Worm (Caenorhabditis elegans) whole organism, young adult: ENCODE results near the gene clec-123.

ENCODE experiments used
- F23B12.7 ChIP-seq: sonication (generic microtip); optimal IDR thresholded peaks from 2 replicates; lab custom pipeline; 2017; ENCODE audit warnings: missing genetic modification characterization, mild to moderate bottlenecking, missing compliant biosample characterization, antibody characterized with exemption, moderate library complexity; ENCODE audit not compliant: insufficient read depth
- F55B11.4 ChIP-seq: sonication (generic microtip); optimal IDR thresholded peaks from 2 replicates; lab custom pipeline; 2016; ENCODE audit warnings: missing compliant biosample characterization, missing genetic modification characterization, borderline replicate concordance; ENCODE audit not compliant: insufficient read depth
- F57A8.1 ChIP-seq: fragments of 200-800 bp; sonication (Bioruptor generic); optimal IDR thresholded peaks from 2 replicates; lab custom pipeline; 2018; ENCODE audit warnings: mild to moderate bottlenecking, missing genetic modification characterization, moderate library complexity, missing compliant biosample characterization
- T07F8.4 ChIP-seq: sonication (generic microtip); optimal IDR thresholded peaks from 2 replicates; lab custom pipeline; 2016; ENCODE audit warnings: mild to moderate bottlenecking, missing genetic modification characterization, moderate library complexity, missing compliant biosample characterization
- T26A5.8 ChIP-seq: sonication (generic microtip); optimal IDR thresholded peaks from 2 replicates; lab custom pipeline; 2016; ENCODE audit warnings: missing genetic modification characterization, missing compliant biosample characterization
- Y67H2A.10 ChIP-seq: fragments of 200-800 bp; sonication (Bioruptor generic); conservative IDR thresholded peaks from 2 replicates; pipeline ENCODE4 v1.3.6; 2022; ENCODE audit warnings: missing genetic modification reagents, missing genetic modification characterization, missing compliant biosample characterization
- Y79H2A.3 ChIP-seq: fragments of 200-800 bp; sonication (Bioruptor generic); conservative IDR thresholded peaks from 2 replicates; pipeline ENCODE4 v1.3.6; 2022; ENCODE audit warnings: missing genetic modification reagents, missing genetic modification characterization, missing compliant biosample characterization
- atf-7 ChIP-seq: sonication (generic microtip); optimal IDR thresholded peaks from 2 replicates; lab custom pipeline; 2017; ENCODE audit warnings: mild to moderate bottlenecking, missing genetic modification characterization, missing compliant biosample characterization
- attf-3 ChIP-seq: fragments of 200-800 bp; sonication (Bioruptor generic); conservative IDR thresholded peaks from 2 replicates; pipeline ENCODE4 v1.3.6; 2022; ENCODE audit warnings: missing genetic modification reagents, missing genetic modification characterization, missing compliant biosample characterization
- attf-6 ChIP-seq: fragments of 200-800 bp; sonication (Bioruptor generic); IDR thresholded peaks from 2 replicates; pipeline ENCODE4 v1.3.6; 2022; ENCODE audit warnings: missing genetic modification reagents, missing genetic modification characterization, missing compliant biosample characterization
- cebp-1 ChIP-seq, 2 experiments: fragments of 200-800 bp in 1 of 2; sonication (Bioruptor generic) in 1 of 2; sonication (generic microtip) in 1 of 2; IDR thresholded peaks in 1 of 2; optimal IDR thresholded peaks in 1 of 2; 2 replicates each; pipeline versions ENCODE4 v1.3.6 to Lab custom; 2017 to 2022; ENCODE audit warnings: missing compliant biosample characterization in 2 of 2, missing genetic modification characterization in 2 of 2, mild to moderate bottlenecking in 1 of 2, missing genetic modification reagents in 1 of 2, moderate library complexity in 1 of 2
- ceh-40 ChIP-seq: fragments of 200-800 bp; sonication (Bioruptor generic); IDR thresholded peaks from 2 replicates; pipeline ENCODE4 v1.3.6; 2022; ENCODE audit warnings: missing genetic modification characterization, missing compliant biosample characterization
- dox-1 ChIP-seq: fragments of 200-800 bp; sonication (Bioruptor generic); IDR thresholded peaks from 2 replicates; pipeline ENCODE4 v1.3.6; 2022; ENCODE audit warnings: missing genetic modification reagents, missing genetic modification characterization, missing compliant biosample characterization
- ets-4 ChIP-seq: fragments of 200-800 bp; sonication (Bioruptor generic); optimal IDR thresholded peaks from 2 replicates; lab custom pipeline; 2018; ENCODE audit warnings: mild to moderate bottlenecking, missing genetic modification characterization, missing compliant biosample characterization
- gei-17 ChIP-seq: fragments of 200-800 bp; sonication (Bioruptor generic); optimal IDR thresholded peaks from 2 replicates; lab custom pipeline; 2018; ENCODE audit warnings: mild to moderate bottlenecking, missing genetic modification characterization, missing compliant biosample characterization
- him-1 ChIP-seq: sonication (generic microtip); optimal IDR thresholded peaks from 2 replicates; lab custom pipeline; 2016; ENCODE audit warnings: missing genotype, missing genetic modification reagents, missing genetic modification characterization, missing compliant biosample characterization
- hrde-1 ChIP-seq: sonication (generic microtip); optimal IDR thresholded peaks from 2 replicates; lab custom pipeline; 2016; ENCODE audit warnings: missing genetic modification characterization, mild to moderate bottlenecking, missing compliant biosample characterization, moderate library complexity, missing genotype, missing genetic modification reagents, borderline replicate concordance
- let-607 ChIP-seq, 2 experiments: fragments of 200-800 bp in 1 of 2; sonication (Bioruptor generic) in 1 of 2; sonication (generic microtip) in 1 of 2; optimal IDR thresholded peaks; 2 replicates each; lab custom pipeline; 2016 to 2018; ENCODE audit warnings: mild to moderate bottlenecking in 2 of 2, missing compliant biosample characterization in 2 of 2, missing genetic modification characterization in 2 of 2, moderate library complexity in 2 of 2, missing genotype in 1 of 2
- lin-35 ChIP-seq, 3 experiments: fragments of 150-350 bp in 2 of 3; sonication (generic microtip) in 1 of 3; optimal IDR thresholded peaks; 2 replicates each; lab custom pipeline; 2014 to 2018; ENCODE audit warnings: missing biosample characterization in 3 of 3, missing genetic modification characterization in 3 of 3, missing genetic modification reagents in 3 of 3
- lsl-1 ChIP-seq: fragments of 200-800 bp; sonication (Bioruptor generic); optimal IDR thresholded peaks from 2 replicates; lab custom pipeline; 2018; ENCODE audit warnings: mild to moderate bottlenecking, missing genetic modification characterization, moderate library complexity, missing compliant biosample characterization
- lsy-27 ChIP-seq: sonication (generic microtip); optimal IDR thresholded peaks from 2 replicates; lab custom pipeline; 2017; ENCODE audit warnings: missing genetic modification characterization, mild to moderate bottlenecking, missing compliant biosample characterization, antibody characterized with exemption, missing genotype, borderline replicate concordance; ENCODE audit not compliant: insufficient read depth
- madf-10 ChIP-seq: sonication (generic microtip); optimal IDR thresholded peaks from 2 replicates; lab custom pipeline; 2016; ENCODE audit warnings: mild to moderate bottlenecking, missing genetic modification characterization, missing compliant biosample characterization
- madf-6 ChIP-seq: fragments of 200-800 bp; sonication (Bioruptor generic); IDR thresholded peaks from 2 replicates; pipeline ENCODE4 v1.3.6; 2022; ENCODE audit warnings: missing genetic modification reagents, missing genetic modification characterization, missing compliant biosample characterization
- mcd-1 ChIP-seq: fragments of 200-800 bp; sonication (Bioruptor generic); IDR thresholded peaks from 2 replicates; pipeline ENCODE4 v1.3.6; 2022; ENCODE audit warnings: missing genetic modification reagents, missing genetic modification characterization, missing compliant biosample characterization
- mxl-1 ChIP-seq: sonication (generic microtip); optimal IDR thresholded peaks from 2 replicates; lab custom pipeline; 2016; ENCODE audit warnings: missing genetic modification characterization, missing compliant biosample characterization
- nfya-1 ChIP-seq: sonication (generic microtip); optimal IDR thresholded peaks from 2 replicates; lab custom pipeline; 2017; ENCODE audit warnings: antibody characterized with exemption, missing compliant biosample characterization, missing genetic modification characterization, borderline replicate concordance; ENCODE audit not compliant: insufficient read depth
- nhr-120 ChIP-seq: fragments of 200-800 bp; sonication (Bioruptor generic); IDR thresholded peaks from 2 replicates; pipeline ENCODE4 v1.3.6; 2022; ENCODE audit warnings: missing genetic modification characterization, missing compliant biosample characterization
- nhr-179 ChIP-seq: sonication (generic microtip); optimal IDR thresholded peaks from 2 replicates; lab custom pipeline; 2016; ENCODE audit warnings: mild to moderate bottlenecking, missing genetic modification characterization, missing compliant biosample characterization
- pha-4 ChIP-seq: fragments of 150-350 bp; sonication (generic microtip); optimal IDR thresholded peaks from 2 replicates; lab custom pipeline; 2014; ENCODE audit warnings: missing biosample characterization, missing genetic modification reagents, missing genetic modification characterization
- rcor-1 ChIP-seq: fragments of 200-800 bp; sonication (Bioruptor generic); IDR thresholded peaks from 2 replicates; pipeline ENCODE4 v1.3.6; 2022; ENCODE audit warnings: missing genetic modification reagents, missing genetic modification characterization, missing compliant biosample characterization
- rpc-1 ChIP-seq, 2 experiments: fragments of 150-350 bp in 1 of 2; sonication (generic microtip) in 1 of 2; optimal IDR thresholded peaks; 2 replicates each; lab custom pipeline; 2014 to 2018; ENCODE audit warnings: missing biosample characterization in 1 of 2, missing genetic modification characterization in 1 of 2, missing genetic modification reagents in 1 of 2, missing genotype in 1 of 2
- sea-2 ChIP-seq: fragments of 200-800 bp; sonication (Bioruptor generic); IDR thresholded peaks from 2 replicates; pipeline ENCODE4 v1.3.6; 2022; ENCODE audit warnings: missing genetic modification characterization, missing compliant biosample characterization
- snpc-1.1 ChIP-seq: sonication (generic microtip); optimal IDR thresholded peaks from 2 replicates; lab custom pipeline; 2017; ENCODE audit warnings: missing genetic modification characterization, mild to moderate bottlenecking, missing compliant biosample characterization, antibody characterized with exemption, moderate library complexity, missing genotype, missing genetic modification reagents; ENCODE audit not compliant: insufficient read depth
- snpc-1.3 ChIP-seq: sonication (generic microtip); optimal IDR thresholded peaks from 2 replicates; lab custom pipeline; 2017; ENCODE audit warnings: missing genetic modification characterization, mild to moderate bottlenecking, missing compliant biosample characterization, antibody characterized with exemption, moderate library complexity, missing genotype, missing genetic modification reagents; ENCODE audit not compliant: insufficient read depth
- snpc-4 ChIP-seq, 5 experiments: fragments of 150-350 bp in 1 of 5; sonication (generic microtip) in 4 of 5; optimal IDR thresholded peaks; 2 replicates each; lab custom pipeline; 2014 to 2018; ENCODE audit warnings: missing genetic modification characterization in 5 of 5, missing biosample characterization in 3 of 5, antibody characterized with exemption in 2 of 5, mild to moderate bottlenecking in 2 of 5, missing compliant biosample characterization in 2 of 5, missing genotype in 2 of 5, moderate library complexity in 2 of 5, missing genetic modification reagents in 1 of 5
- tbp1 ChIP-seq: fragments of 200-800 bp; sonication (Bioruptor generic); optimal IDR thresholded peaks from 2 replicates; lab custom pipeline; 2018; ENCODE audit warnings: mild to moderate bottlenecking, missing genetic modification characterization, missing compliant biosample characterization
- unc-130 ChIP-seq: sonication (generic microtip); optimal IDR thresholded peaks from 2 replicates; lab custom pipeline; 2016; ENCODE audit warnings: missing genetic modification reagents, missing genetic modification characterization, missing compliant biosample characterization
- zim-3 ChIP-seq: sonication (generic microtip); optimal IDR thresholded peaks from 2 replicates; lab custom pipeline; 2017; ENCODE audit warnings: mild to moderate bottlenecking, missing genetic modification characterization, moderate library complexity, missing compliant biosample characterization
- ztf-26 ChIP-seq: sonication (generic microtip); optimal IDR thresholded peaks from 2 replicates; lab custom pipeline; 2017; ENCODE audit warnings: missing genetic modification characterization, missing compliant biosample characterization
- ztf-28 ChIP-seq: fragments of 200-800 bp; sonication (Bioruptor generic); IDR thresholded peaks from 2 replicates; pipeline ENCODE4 v1.3.6; 2022; ENCODE audit warnings: missing genetic modification reagents, missing genetic modification characterization, missing compliant biosample characterization

Gene clec-123

ce11 chrII:3070182-3070581 lies 43.9 kb upstream of the clec-123 start:
- no peak for TF ChIP-seq ztf-28 (GFP tag; lab: Robert Waterston, UW)
- no peak for TF ChIP-seq snpc-1.3 (tag; lab: Kevin White, UChicago)
- TF ChIP-seq rcor-1 (GFP tag; lab: Robert Waterston, UW), result no peak
- no peak for TF ChIP-seq F55B11.4 (tag; lab: Kevin White, UChicago)
- no peak for TF ChIP-seq lsy-27 (tag; lab: Kevin White, UChicago)
- no peak for TF ChIP-seq lsl-1 (GFP tag; lab: Kevin White, UChicago)

- TF ChIP-seq ets-4 (GFP tag; lab: Kevin White, UChicago) (no peak), mcd-1 (GFP tag; lab: Robert Waterston, UW) (no peak), let-607 (tag; optimal IDR thresholded peaks at IDR 0.05; lab: Kevin White, UChicago) (peak; percentile 78 to 92)
Measured at ce11 chrII:3071012-3071749, 42.9 kb upstream of the clec-123 start, which contains the start of gene Y25C1A.7. Gene Y25C1A.7, minus strand, starts transcription at chrII:3071062.

- TF ChIP-seq madf-6, result peak; percentile 88
- TF ChIP-seq F55B11.4 (tag; lab: Kevin White, UChicago), result no peak
- peak; percentile 15 for TF ChIP-seq mxl-1 (tag; lab: Kevin White, UChicago)
- TF ChIP-seq Y79H2A.3 (GFP tag; lab: Robert Waterston, UW), result no peak
- no peak for TF ChIP-seq T26A5.8 (tag; lab: Kevin White, UChicago)
- no peak for TF ChIP-seq unc-130 (GFP tag; lab: Kevin White, UChicago)
- TF ChIP-seq F57A8.1 (GFP tag; lab: Kevin White, UChicago), result no peak
- TF ChIP-seq T07F8.4 (tag; lab: Kevin White, UChicago), result no peak
- no peak for TF ChIP-seq attf-3 (GFP tag; lab: Robert Waterston, UW)
- TF ChIP-seq gei-17 (GFP tag; lab: Kevin White, UChicago), result peak; percentile 74
- TF ChIP-seq snpc-4 (GFP tag; optimal IDR thresholded peaks at IDR 0.05; lab: Kevin White, UChicago), result peak; percentile 63
- peak in 3 of 4 experiments; percentile 71 to 73 (median 73) for TF ChIP-seq snpc-4 (tag; optimal IDR thresholded peaks at IDR 0.05; lab: Kevin White, UChicago)
- no peak; the same call in 1 of the 2 replicates for TF ChIP-seq dox-1 (GFP tag; lab: Robert Waterston, UW)
- no peak for TF ChIP-seq nhr-120
- TF ChIP-seq hrde-1, result no peak
- TF ChIP-seq atf-7 (tag; lab: Kevin White, UChicago), result peak; percentile 97
- TF ChIP-seq nhr-179, result no peak
- no peak for TF ChIP-seq snpc-1.1 (tag; lab: Kevin White, UChicago)
- TF ChIP-seq ztf-26 (tag; lab: Kevin White, UChicago), result peak; percentile 83
- no peak for TF ChIP-seq attf-6 (GFP tag; lab: Robert Waterston, UW)
- TF ChIP-seq lin-35 (GFP tag; optimal IDR thresholded peaks at IDR 0.05; lab: Kevin White, UChicago), result peak; percentile 3 to 90 (median 71)
- TF ChIP-seq rpc-1 (optimal IDR thresholded peaks at IDR 0.05; lab: Kevin White, UChicago), result peak; percentile 24
- TF ChIP-seq rpc-1 (tag; optimal IDR thresholded peaks at IDR 0.05; lab: Kevin White, UChicago), result no peak
- peak; percentile 92 for TF ChIP-seq F23B12.7 (tag; lab: Kevin White, UChicago)
- TF ChIP-seq Y67H2A.10, result no peak
- TF ChIP-seq cebp-1 (GFP tag; IDR thresholded peaks at IDR 0.05; lab: Robert Waterston, UW), result peak; percentile 86
- TF ChIP-seq cebp-1 (tag; optimal IDR thresholded peaks at IDR 0.05; lab: Kevin White, UChicago), result peak; percentile 95
- no peak for TF ChIP-seq nfya-1 (tag; lab: Kevin White, UChicago)
- TF ChIP-seq him-1 (tag; lab: Kevin White, UChicago), result peak; percentile 30
- peak; percentile 53 for TF ChIP-seq zim-3 (tag; lab: Kevin White, UChicago)
- no peak for TF ChIP-seq ceh-40 (GFP tag; lab: Robert Waterston, UW)
- TF ChIP-seq sea-2 (GFP tag; lab: Robert Waterston, UW), result no peak
- TF ChIP-seq tbp1, result peak; percentile 71
- peak; percentile 24 for TF ChIP-seq pha-4 (tag; lab: Kevin White, UChicago)
- TF ChIP-seq madf-10 (tag; lab: Kevin White, UChicago), result peak; percentile 51
Measured at ce11 chrII:3076915-3077314, 37.1 kb upstream of the clec-123 start, which contains the start of gene Y25C1A.8. Gene Y25C1A.8, minus strand, starts transcription at chrII:3076959.
